Fruit fly (Drosophila melanogaster) whole organism, adult: ENCODE measurements around the gene Eh.

Experiments
- CG1620 ChIP-seq: fragments of 200-800 bp; sonication (Bioruptor generic); optimal IDR thresholded peaks from 2 replicates; lab custom pipeline; 2016; ENCODE audit warnings: missing biosample characterization, missing genetic modification characterization
- pad ChIP-seq: fragments of 200-800 bp; sonication (Bioruptor generic); optimal IDR thresholded peaks from 3 replicates; lab custom pipeline; 2017; ENCODE audit warnings: missing biosample characterization, missing genetic modification characterization, mild to moderate bottlenecking, moderate library complexity, missing genetic modification reagents

DNA sequence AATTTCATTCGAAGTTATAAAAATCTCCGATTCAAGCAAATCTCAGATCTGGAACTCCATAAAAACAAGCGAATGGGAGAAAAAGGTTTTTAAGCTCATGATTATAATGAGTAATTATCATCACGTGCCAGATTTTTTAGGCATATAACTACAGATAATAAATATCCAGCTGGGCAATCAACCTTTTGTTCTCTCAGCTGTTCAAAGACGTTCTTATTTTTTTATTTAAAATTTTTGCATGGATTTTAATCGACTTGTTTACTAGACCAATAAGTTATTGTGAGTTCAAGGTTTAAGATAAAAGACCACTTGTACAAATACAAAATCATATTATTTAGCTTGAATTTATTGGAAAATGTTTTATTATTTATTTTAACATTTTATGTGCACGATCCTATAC lies 44.5 kb downstream of the Eh start:
- TF ChIP-seq CG1620 (GFP tag; lab: Kevin White, UChicago) (no peak), pad (GFP tag; lab: Kevin White, UChicago) (no peak)
